Fruit fly (Drosophila melanogaster): Measurements from ENCODE around the gene CG9581.
"Not testable (repeated sequence)": the region's sequence is repeated elsewhere in the genome, so short reads cannot be mapped to it uniquely, and the experiment has no call there.

dm6 chrX:20217159-20217558 lies 47.4 kb upstream of the CG9581 start, which contains the start of gene SdicC:
- TF ChIP-seq brk, h (GFP tag; optimal IDR thresholded peaks at IDR 0.05): not testable (repeated sequence)
